Worm (Caenorhabditis elegans): ENCODE measurements around the gene sra-12.
"Not testable (repeated sequence)": the region's sequence is repeated elsewhere in the genome, so short reads cannot be mapped to it uniquely, and the experiment has no call there.

The sra-12 gene

ce11 chrII:10904379-10904778 lies at the start of gene sra-12:
Gene sra-12 (minus strand): TSS chrII:10904479.
- TF ChIP-seq flh-1 (GFP tag; optimal IDR thresholded peaks at IDR 0.05); mep-1 (tag; optimal IDR thresholded peaks at IDR 0.05); nhr-28 (tag; optimal IDR thresholded peaks at IDR 0.05): not testable (repeated sequence)

- TF ChIP-seq zip-8 (tag; optimal IDR thresholded peaks at IDR 0.05) (no peak), mls-2 (tag; optimal IDR thresholded peaks at IDR 0.05) (no peak), sptf-1 (tag; optimal IDR thresholded peaks at IDR 0.05) (no peak), bed-3 (GFP tag; optimal IDR thresholded peaks at IDR 0.05) (no peak), unc-62 (GFP tag; optimal IDR thresholded peaks at IDR 0.05) (no peak), nhr-76 (tag; optimal IDR thresholded peaks at IDR 0.05) (no peak), ceh-83 (GFP tag; optimal IDR thresholded peaks at IDR 0.05) (no peak), mab-5 (tag; optimal IDR thresholded peaks at IDR 0.05) (no peak), unc-39 (tag; optimal IDR thresholded peaks at IDR 0.05) (no peak), elt-1 (tag; optimal IDR thresholded peaks at IDR 0.05; ENCODE audit: borderline replicate concordance, insufficient read depth) (no peak), flh-1 (GFP tag; optimal IDR thresholded peaks at IDR 0.05) (no peak), ztf-11 (tag; optimal IDR thresholded peaks at IDR 0.05) (no peak), mep-1 (tag; optimal IDR thresholded peaks at IDR 0.05) (no peak), M03D4.4 (tag; optimal IDR thresholded peaks at IDR 0.05) (no peak), sem-2 (GFP tag; optimal IDR thresholded peaks at IDR 0.05) (no peak), lin-13 (tag; optimal IDR thresholded peaks at IDR 0.05) (no peak), ceh-43 (GFP tag; optimal IDR thresholded peaks at IDR 0.05) (no peak), hlh-1 (tag; optimal IDR thresholded peaks at IDR 0.05) (no peak)
Observed at ce11 chrII:10953065-10953464, 48.8 kb upstream of the sra-12 start, which contains the start of gene nos-1. Gene nos-1 (minus strand): TSS chrII:10953165.

- TF ChIP-seq mls-2 (tag; optimal IDR thresholded peaks at IDR 0.05) (no peak), elt-3 (tag; optimal IDR thresholded peaks at IDR 0.05) (no peak), nhr-76 (tag; optimal IDR thresholded peaks at IDR 0.05) (no peak), nhr-12 (tag; optimal IDR thresholded peaks at IDR 0.05) (no peak), lsy-2 (tag; optimal IDR thresholded peaks at IDR 0.05) (no peak), blmp-1 (tag; optimal IDR thresholded peaks at IDR 0.05) (peak; percentile 6), nhr-237 (tag; optimal IDR thresholded peaks at IDR 0.05) (no peak)
Observed at ce11 chrII:10950107-10950679, 45.9 kb upstream of the sra-12 start, which contains the start of gene gst-5. Gene gst-5 (plus strand): TSS chrII:10950352.

- TF ChIP-seq mab-5 (tag; optimal IDR thresholded peaks at IDR 0.05), result no peak
- no peak for TF ChIP-seq nhr-237 (tag; optimal IDR thresholded peaks at IDR 0.05)
- TF ChIP-seq zip-8 (tag; optimal IDR thresholded peaks at IDR 0.05), result no peak
- no peak for TF ChIP-seq cnd-1 (tag; optimal IDR thresholded peaks at IDR 0.05)
Observed at ce11 chrII:10949383-10949782, 45.1 kb upstream of the sra-12 start.

- no peak for TF ChIP-seq mls-2 (tag; optimal IDR thresholded peaks at IDR 0.05)
- TF ChIP-seq M03D4.4 (tag; optimal IDR thresholded peaks at IDR 0.05), result no peak
- TF ChIP-seq hlh-1 (tag; optimal IDR thresholded peaks at IDR 0.05), result no peak
- no peak for TF ChIP-seq ceh-39 (tag; optimal IDR thresholded peaks at IDR 0.05)
- no peak for TF ChIP-seq flh-1 (GFP tag; optimal IDR thresholded peaks at IDR 0.05)
Observed at ce11 chrII:10948236-10949025, 44.2 kb upstream of the sra-12 start.

- TF ChIP-seq nhr-76 (tag; optimal IDR thresholded peaks at IDR 0.05) (no peak), mls-2 (tag; optimal IDR thresholded peaks at IDR 0.05) (no peak), elt-1 (tag; optimal IDR thresholded peaks at IDR 0.05; ENCODE audit: borderline replicate concordance, insufficient read depth) (no peak), zip-8 (tag; optimal IDR thresholded peaks at IDR 0.05) (no peak), ham-2 (GFP tag; optimal IDR thresholded peaks at IDR 0.05) (no peak), ceh-83 (GFP tag; optimal IDR thresholded peaks at IDR 0.05) (no peak), ztf-11 (tag; optimal IDR thresholded peaks at IDR 0.05) (no peak), sem-2 (GFP tag; optimal IDR thresholded peaks at IDR 0.05) (no peak), nhr-2 (tag; optimal IDR thresholded peaks at IDR 0.05) (no peak), unc-39 (tag; optimal IDR thresholded peaks at IDR 0.05) (no peak), nhr-237 (tag; optimal IDR thresholded peaks at IDR 0.05) (no peak), cnd-1 (tag; optimal IDR thresholded peaks at IDR 0.05) (no peak), pha-4 (tag; optimal IDR thresholded peaks at IDR 0.05) (no peak), mep-1 (tag; optimal IDR thresholded peaks at IDR 0.05) (no peak), drap-1 (GFP tag; optimal IDR thresholded peaks at IDR 0.05) (no peak), nhr-28 (tag; optimal IDR thresholded peaks at IDR 0.05) (no peak), ces-1 (GFP tag; optimal IDR thresholded peaks at IDR 0.05) (no peak), nhr-12 (tag; optimal IDR thresholded peaks at IDR 0.05) (no peak), lin-13 (tag; optimal IDR thresholded peaks at IDR 0.05) (no peak)
Observed at ce11 chrII:10947317-10947716, 43.0 kb upstream of the sra-12 start, which contains the start of the genes tceb-3 and gskl-1. Gene tceb-3 (minus strand): TSS chrII:10947417. Gene gskl-1 (plus strand): TSS chrII:10947559.
